Worm (Caenorhabditis elegans) whole organism, L4 larva: Measurements from ENCODE around the gene kin-24.

Experiments used
- D1046.2 ChIP-seq: fragments of 200-800 bp; sonication (Bioruptor generic); IDR thresholded peaks from 2 replicates; pipeline ENCODE4 v1.3.6; 2022; ENCODE audit warnings: missing genetic modification characterization, missing compliant biosample characterization
- F37D6.2 ChIP-seq: sonication (generic microtip); optimal IDR thresholded peaks from 2 replicates; lab custom pipeline; 2016; ENCODE audit warnings: mild to moderate bottlenecking, missing genetic modification characterization, missing compliant biosample characterization
- aha-1 ChIP-seq: fragments of 150-350 bp; peaks from one replicate; lab custom pipeline; 2014; ENCODE audit warnings: missing biosample characterization, missing genetic modification characterization
- aly-2 ChIP-seq: sonication (generic microtip); optimal IDR thresholded peaks from 2 replicates; lab custom pipeline; 2018; ENCODE audit warnings: missing biosample characterization, missing genetic modification characterization
- ama-1 ChIP-seq: fragments of 150-350 bp; optimal IDR thresholded peaks from 2 replicates; lab custom pipeline; 2014; ENCODE audit warnings: inconsistent platforms, mixed read lengths
- arid-1 ChIP-seq: fragments of 200-800 bp; sonication (Bioruptor generic); conservative IDR thresholded peaks from 2 replicates; pipeline ENCODE4 v1.3.6; 2022; ENCODE audit warnings: missing genetic modification reagents, missing genetic modification characterization, missing compliant biosample characterization
- ceh-32 ChIP-seq: sonication (generic microtip); optimal IDR thresholded peaks from 2 replicates; lab custom pipeline; 2016; ENCODE audit warnings: mild to moderate bottlenecking, missing genetic modification characterization, missing compliant biosample characterization; ENCODE audit not compliant: poor library complexity
- ceh-44 ChIP-seq: fragments of 200-800 bp; sonication (Bioruptor generic); IDR thresholded peaks from 2 replicates; pipeline ENCODE4 v1.3.6; 2022; ENCODE audit warnings: missing genetic modification reagents, missing genetic modification characterization, missing compliant biosample characterization
- ceh-62 ChIP-seq: sonication (generic microtip); optimal IDR thresholded peaks from 2 replicates; lab custom pipeline; 2017; ENCODE audit warnings: missing biosample characterization, missing genetic modification characterization
- ceh-82 ChIP-seq: sonication (generic microtip); optimal IDR thresholded peaks from 2 replicates; lab custom pipeline; 2017; ENCODE audit warnings: missing biosample characterization, missing genetic modification characterization
- ces-1 ChIP-seq: fragments of 150-350 bp; sonication (generic microtip); optimal IDR thresholded peaks from 4 replicates; lab custom pipeline; 2014; ENCODE audit warnings: missing biosample characterization, missing genetic modification reagents, missing genetic modification characterization
- ctbp-1 ChIP-seq: fragments of 200-800 bp; sonication (Bioruptor generic); IDR thresholded peaks from 2 replicates; pipeline ENCODE4 v1.3.6; 2022; ENCODE audit warnings: missing genetic modification reagents, missing genetic modification characterization, missing compliant biosample characterization
- daf-16 ChIP-seq, 3 experiments: sonication (generic microtip); optimal IDR thresholded peaks; 2 replicates each; lab custom pipeline; 2016 to 2017; ENCODE audit warnings: missing genetic modification characterization in 3 of 3, missing genetic modification reagents in 3 of 3, mild to moderate bottlenecking in 2 of 3, missing compliant biosample characterization in 2 of 3, missing biosample characterization in 1 of 3, moderate library complexity in 1 of 3
- dpl-1 ChIP-seq: fragments of 150-350 bp; optimal IDR thresholded peaks from 2 replicates; lab custom pipeline; 2014; ENCODE audit warnings: missing biosample characterization, missing genetic modification reagents, missing genetic modification characterization
- egl-27 ChIP-seq: sonication (generic microtip); optimal IDR thresholded peaks from 3 replicates; lab custom pipeline; 2017; ENCODE audit warnings: missing biosample characterization, missing genetic modification reagents, missing genetic modification characterization
- fkh-10 ChIP-seq: fragments of 150-350 bp; optimal IDR thresholded peaks from 2 replicates; lab custom pipeline; 2014; ENCODE audit warnings: missing biosample characterization, missing genetic modification reagents, missing genetic modification characterization
- gei-8 ChIP-seq: fragments of 200-800 bp; sonication (Bioruptor generic); optimal IDR thresholded peaks from 2 replicates; lab custom pipeline; 2018; ENCODE audit warnings: mild to moderate bottlenecking, missing genetic modification characterization, missing compliant biosample characterization
- hlh-11 ChIP-seq: fragments of 200-800 bp; sonication (Bioruptor generic); optimal IDR thresholded peaks from 2 replicates; lab custom pipeline; 2018; ENCODE audit warnings: mild to moderate bottlenecking, missing genetic modification characterization, missing compliant biosample characterization
- lim-7 ChIP-seq: fragments of 200-800 bp; sonication (Bioruptor generic); IDR thresholded peaks from 2 replicates; pipeline ENCODE4 v1.3.6; 2022; ENCODE audit warnings: missing genetic modification characterization, missing compliant biosample characterization
- lin-38 ChIP-seq: fragments of 200-800 bp; sonication (Bioruptor generic); IDR thresholded peaks from 2 replicates; pipeline ENCODE4 v1.3.6; 2022; ENCODE audit warnings: missing genetic modification reagents, missing genetic modification characterization, missing compliant biosample characterization
- mep-1 ChIP-seq: fragments of 150-350 bp; sonication (generic microtip); optimal IDR thresholded peaks from 3 replicates; lab custom pipeline; 2014; ENCODE audit warnings: missing biosample characterization, missing genetic modification characterization
- mes-2 ChIP-seq: sonication (generic microtip); optimal IDR thresholded peaks from 2 replicates; lab custom pipeline; 2016; ENCODE audit warnings: missing genotype, mild to moderate bottlenecking, missing genetic modification characterization, missing compliant biosample characterization; ENCODE audit not compliant: poor library complexity, severe bottlenecking
- mxl-2 ChIP-seq: fragments of 200-800 bp; sonication (Bioruptor generic); conservative IDR thresholded peaks from 2 replicates; pipeline ENCODE4 v1.3.6; 2022; ENCODE audit warnings: missing genetic modification reagents, missing genetic modification characterization, missing compliant biosample characterization
- mxl-3 ChIP-seq: fragments of 200-800 bp; sonication (Bioruptor generic); optimal IDR thresholded peaks from 2 replicates; lab custom pipeline; 2018; ENCODE audit warnings: mild to moderate bottlenecking, missing genetic modification characterization, missing compliant biosample characterization
- nhr-25 ChIP-seq: sonication (generic microtip); optimal IDR thresholded peaks from 2 replicates; lab custom pipeline; 2017; ENCODE audit warnings: missing genetic modification characterization, mild to moderate bottlenecking, missing compliant biosample characterization, antibody characterized with exemption, moderate library complexity, borderline replicate concordance; ENCODE audit not compliant: insufficient read depth
- nhr-42 ChIP-seq: fragments of 200-800 bp; sonication (Bioruptor generic); IDR thresholded peaks from 2 replicates; pipeline ENCODE4 v1.3.6; 2022; ENCODE audit warnings: missing genetic modification characterization, missing compliant biosample characterization
- nhr-76 ChIP-seq: fragments of 150-350 bp; optimal IDR thresholded peaks from 2 replicates; lab custom pipeline; 2014; ENCODE audit warnings: missing biosample characterization, missing genetic modification characterization
- php-3 ChIP-seq: fragments of 200-800 bp; sonication (Bioruptor generic); IDR thresholded peaks from 2 replicates; pipeline ENCODE4 v1.3.6; 2022; ENCODE audit warnings: missing genetic modification reagents, missing genetic modification characterization, missing compliant biosample characterization
- saeg-2 ChIP-seq: fragments of 200-800 bp; sonication (Bioruptor generic); IDR thresholded peaks from 2 replicates; pipeline ENCODE4 v1.3.6; 2022; ENCODE audit warnings: missing genetic modification reagents, missing genetic modification characterization, missing compliant biosample characterization
- set-16 ChIP-seq: fragments of 200-800 bp; sonication (Bioruptor generic); IDR thresholded peaks from 2 replicates; pipeline ENCODE4 v1.3.6; 2022; ENCODE audit warnings: missing genetic modification reagents, missing genetic modification characterization, missing compliant biosample characterization
- snpc-1.2 ChIP-seq: fragments of 200-800 bp; sonication (Bioruptor generic); IDR thresholded peaks from 2 replicates; pipeline ENCODE4 v1.3.6; 2022; ENCODE audit warnings: missing genetic modification reagents, missing genetic modification characterization, missing compliant biosample characterization
- spr-3 ChIP-seq: fragments of 200-800 bp; sonication (Bioruptor generic); optimal IDR thresholded peaks from 2 replicates; lab custom pipeline; 2018; ENCODE audit warnings: mild to moderate bottlenecking, missing genetic modification characterization, missing compliant biosample characterization
- tag-97 ChIP-seq: fragments of 200-800 bp; sonication (Bioruptor generic); IDR thresholded peaks from 2 replicates; pipeline ENCODE4 v1.3.6; 2022; ENCODE audit warnings: missing genetic modification characterization, missing compliant biosample characterization
- unc-62 ChIP-seq, 3 experiments: fragments of 150-350 bp in 1 of 3; sonication (generic microtip); optimal IDR thresholded peaks in 2 of 3; peaks in 1 of 3; 1 replicate in 1 of 3; 2 replicates in 2 of 3; lab custom pipeline; 2014 to 2017; ENCODE audit warnings: missing biosample characterization in 3 of 3, missing genetic modification characterization in 3 of 3, missing genetic modification reagents in 3 of 3, missing genotype in 1 of 3
- zfp-2 ChIP-seq: sonication (generic microtip); optimal IDR thresholded peaks from 2 replicates; lab custom pipeline; 2016; ENCODE audit warnings: mild to moderate bottlenecking, missing genetic modification characterization, missing compliant biosample characterization
- zip-2 ChIP-seq: fragments of 150-350 bp; optimal IDR thresholded peaks from 2 replicates; lab custom pipeline; 2014; ENCODE audit warnings: missing biosample characterization, missing genetic modification characterization

kin-24 gene

DNA sequence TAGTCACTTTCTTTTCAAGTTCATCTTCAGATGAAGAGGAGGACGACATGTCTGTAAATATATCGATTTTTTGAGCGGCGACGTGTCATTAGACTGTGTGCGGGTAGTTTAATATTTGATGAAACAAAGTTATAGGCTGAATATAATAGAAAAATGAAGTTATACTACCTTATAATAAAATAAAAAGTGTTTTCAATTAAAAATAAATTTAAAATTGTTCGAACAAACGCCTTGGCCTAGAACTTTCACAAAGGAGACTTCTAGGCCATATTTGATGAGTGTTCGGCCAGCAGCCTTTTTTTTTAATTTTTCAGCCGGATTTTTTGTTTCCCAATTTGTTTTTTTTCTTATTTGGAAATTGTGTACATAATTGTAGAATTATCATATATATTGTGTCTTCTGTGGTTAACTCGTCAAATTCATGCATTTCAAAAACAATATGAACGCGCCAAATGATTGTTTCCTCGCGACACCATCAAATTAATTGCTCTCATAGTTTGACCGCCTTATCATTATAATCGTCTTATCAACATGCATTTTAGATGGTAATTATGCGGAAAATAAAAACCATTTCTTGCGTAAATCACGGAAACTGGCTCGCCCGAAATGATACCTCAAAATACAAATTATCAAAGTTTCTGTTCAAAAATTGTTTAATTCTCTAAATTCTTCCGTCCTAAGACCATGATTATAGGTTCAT, 43.4 kb downstream of the kin-24 start, which contains the start of gene T13F2.2 (continued):
- no peak for TF ChIP-seq lim-7 (GFP tag; lab: Robert Waterston, UW)
- TF ChIP-seq php-3 (GFP tag; lab: Robert Waterston, UW): peak; percentile 95
- TF ChIP-seq unc-62 (GFP tag; optimal IDR thresholded peaks at IDR 0.05 in 1 of 2; lab: Kevin White, UChicago): peak in 1 of 2 experiments; percentile 2
- no peak for TF ChIP-seq unc-62 (tag; optimal IDR thresholded peaks at IDR 0.05; lab: Kevin White, UChicago)
- no peak for TF ChIP-seq ama-1 (lab: Kevin White, UChicago)
- no peak for TF ChIP-seq ctbp-1 (GFP tag; lab: Robert Waterston, UW)
- no peak for TF ChIP-seq ceh-82 (tag; lab: Kevin White, UChicago)
- no peak for TF ChIP-seq mxl-2 (GFP tag; lab: Robert Waterston, UW)
- TF ChIP-seq egl-27 (tag; lab: Kevin White, UChicago): no peak
- TF ChIP-seq zip-2 (tag; lab: Kevin White, UChicago): no peak
- peak; percentile 73 for TF ChIP-seq mes-2 (tag; lab: Kevin White, UChicago)
- TF ChIP-seq dpl-1 (GFP tag; lab: Kevin White, UChicago): peak; percentile 23
- no peak for TF ChIP-seq tag-97 (GFP tag; lab: Robert Waterston, UW)
- 0 out of 2 replicates have a peak, but pooled peaks have one; percentile 16 for TF ChIP-seq lin-38
- no peak for TF ChIP-seq aly-2
- no peak for TF ChIP-seq nhr-25
- TF ChIP-seq nhr-76 (tag; lab: Kevin White, UChicago): no peak
- no peak for TF ChIP-seq ceh-44
- TF ChIP-seq ceh-62 (tag; lab: Kevin White, UChicago): no peak
- no peak for TF ChIP-seq mxl-3
- TF ChIP-seq hlh-11 (tag; lab: Kevin White, UChicago): peak; percentile 59
- no peak for TF ChIP-seq snpc-1.2 (GFP tag; lab: Robert Waterston, UW)
- no peak for TF ChIP-seq nhr-42
- no peak for TF ChIP-seq ceh-32
- TF ChIP-seq gei-8 (GFP tag; lab: Kevin White, UChicago): no peak
- no peak for TF ChIP-seq daf-16 (GFP tag; optimal IDR thresholded peaks at IDR 0.05; lab: Kevin White, UChicago)
- peak; percentile 86 for TF ChIP-seq daf-16 (tag; optimal IDR thresholded peaks at IDR 0.05; lab: Kevin White, UChicago)
- no peak for TF ChIP-seq fkh-10

DNA sequence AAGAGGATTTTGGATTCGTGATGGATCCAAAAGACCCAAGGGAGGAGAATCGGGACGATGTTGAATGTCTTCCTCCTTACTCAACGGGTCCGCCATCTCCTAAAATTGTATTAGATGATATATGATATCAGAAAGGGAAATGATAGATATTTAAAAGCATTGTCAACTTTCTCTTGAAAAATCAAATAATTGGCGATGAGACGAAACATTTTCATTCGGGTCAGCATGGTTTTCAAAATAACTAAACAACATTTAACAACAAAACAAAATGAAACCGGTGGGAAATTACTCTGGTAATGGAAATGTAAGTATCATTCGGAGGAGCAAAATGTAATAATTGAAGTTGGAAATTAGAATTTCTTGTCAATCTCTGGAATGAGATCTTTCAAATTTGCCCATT, 44.4 kb downstream of the kin-24 start, which contains the start of gene pis-1:
Gene pis-1 (minus strand): TSS at position 101 of the 400 bp plus-strand sequence.
- TF ChIP-seq F37D6.2 (tag; lab: Kevin White, UChicago) (no peak), ces-1 (GFP tag; lab: Kevin White, UChicago) (no peak), nhr-25 (no peak), spr-3 (no peak), zfp-2 (tag; lab: Kevin White, UChicago) (no peak), D1046.2 (no peak)

DNA sequence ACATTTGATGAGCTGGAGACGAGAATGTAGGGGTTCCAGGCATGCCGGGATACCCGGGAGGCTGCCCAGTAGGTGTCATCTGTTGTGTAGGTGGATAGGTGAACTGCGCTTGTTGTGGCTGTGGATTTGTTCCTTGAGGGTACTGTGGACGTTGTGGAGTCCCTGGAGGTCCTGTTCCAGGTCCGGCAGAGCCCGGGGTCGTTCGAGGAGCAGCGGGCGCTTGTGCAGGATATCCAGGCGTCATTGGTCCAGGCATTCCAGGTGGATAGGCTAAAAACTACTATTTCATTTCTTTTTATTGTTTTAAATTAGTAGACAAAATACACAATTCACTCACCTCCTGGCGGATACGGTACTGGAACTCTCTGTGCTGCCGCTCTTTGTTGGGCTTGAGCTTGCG, 45.6 kb downstream of the kin-24 start:
- TF ChIP-seq spr-3: no peak
- no peak for TF ChIP-seq unc-62 (GFP tag; optimal IDR thresholded peaks at IDR 0.05 in 1 of 2; lab: Kevin White, UChicago)
- no peak for TF ChIP-seq unc-62 (tag; optimal IDR thresholded peaks at IDR 0.05; lab: Kevin White, UChicago)
- TF ChIP-seq set-16 (GFP tag; lab: Robert Waterston, UW): peak; percentile 65
- TF ChIP-seq saeg-2 (GFP tag; lab: Robert Waterston, UW): no peak
- TF ChIP-seq aha-1 (tag; lab: Kevin White, UChicago): peak; percentile 52
- TF ChIP-seq mep-1 (tag; lab: Kevin White, UChicago): no peak
- TF ChIP-seq arid-1: no peak
